Fruit fly (Drosophila melanogaster): ENCODE data around the gene Pgant35A.

Pgant35A gene

dm6 chr2L:14351441-14352127 lies 7.5 kb upstream of the Pgant35A start, which contains the start of gene CG43052:
Gene CG43052, plus strand, starts transcription at chr2L:14352077.
- no peak for TF ChIP-seq Dll (optimal IDR thresholded peaks at IDR 0.05)
- TF ChIP-seq usp (GFP tag; optimal IDR thresholded peaks at IDR 0.05), result no peak
- no peak for TF ChIP-seq EcR (GFP tag; optimal IDR thresholded peaks at IDR 0.05)
- no peak for TF ChIP-seq CG8478 (optimal IDR thresholded peaks at IDR 0.05)
- TF ChIP-seq pan (optimal IDR thresholded peaks at IDR 0.05), result no peak
- no peak for TF ChIP-seq psq (optimal IDR thresholded peaks at IDR 0.05)

- TF ChIP-seq Dll (optimal IDR thresholded peaks at IDR 0.05), result no peak
- no peak for TF ChIP-seq psq (optimal IDR thresholded peaks at IDR 0.05)
- TF ChIP-seq pan (optimal IDR thresholded peaks at IDR 0.05), result peak; percentile 25
Measured at dm6 chr2L:14355033-14355851, 3.8 kb upstream of the Pgant35A start, which contains the start of gene Rab14. Gene Rab14, plus strand, starts transcription at chr2L:14355145.

DNA sequence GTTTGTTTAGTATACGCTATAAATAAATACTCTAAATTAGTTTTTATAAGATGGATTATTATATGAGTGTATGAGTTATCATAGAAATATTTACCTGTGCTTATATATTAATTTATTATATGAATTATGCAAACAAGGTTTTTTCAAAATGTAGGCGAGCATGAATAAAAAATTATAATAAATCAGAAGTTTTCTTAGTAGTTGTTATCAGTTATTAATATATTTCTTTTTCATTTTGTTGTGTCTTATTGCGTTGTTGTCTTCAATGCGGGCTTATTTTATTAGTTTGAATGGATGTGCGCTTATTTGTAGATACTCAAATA lies 3.2 kb upstream of the Pgant35A start:
- no peak for TF ChIP-seq pan (optimal IDR thresholded peaks at IDR 0.05)
- no peak for TF ChIP-seq CG8478 (optimal IDR thresholded peaks at IDR 0.05)
- TF ChIP-seq EcR (GFP tag; optimal IDR thresholded peaks at IDR 0.05), result no peak
- no peak for TF ChIP-seq Dll (optimal IDR thresholded peaks at IDR 0.05)
- no peak for TF ChIP-seq psq (optimal IDR thresholded peaks at IDR 0.05)
- TF ChIP-seq usp (GFP tag; optimal IDR thresholded peaks at IDR 0.05), result no peak

DNA sequence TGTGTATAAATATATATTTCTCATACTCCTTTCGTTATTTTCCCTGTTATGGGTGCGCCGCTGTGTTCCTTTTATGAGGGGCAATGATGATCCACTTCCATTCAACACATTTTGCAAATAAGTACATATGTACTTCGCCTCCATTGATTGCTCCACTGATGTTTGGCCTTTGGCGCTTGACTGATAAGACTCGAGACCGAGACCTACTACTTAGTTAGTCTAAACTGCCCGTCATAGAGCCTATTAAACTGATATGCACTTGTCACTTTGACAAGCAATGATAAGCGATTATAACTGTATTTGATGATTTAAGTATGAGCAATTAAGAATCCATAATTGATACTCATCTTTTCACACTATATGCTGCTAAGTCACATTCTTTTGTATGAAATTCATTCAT lies 2.8 kb upstream of the Pgant35A start:
- TF ChIP-seq usp (GFP tag; optimal IDR thresholded peaks at IDR 0.05) (no peak), CG8478 (optimal IDR thresholded peaks at IDR 0.05) (no peak), Dll (optimal IDR thresholded peaks at IDR 0.05) (no peak), EcR (GFP tag; optimal IDR thresholded peaks at IDR 0.05) (no peak), psq (optimal IDR thresholded peaks at IDR 0.05) (no peak), pan (optimal IDR thresholded peaks at IDR 0.05) (no peak)

DNA sequence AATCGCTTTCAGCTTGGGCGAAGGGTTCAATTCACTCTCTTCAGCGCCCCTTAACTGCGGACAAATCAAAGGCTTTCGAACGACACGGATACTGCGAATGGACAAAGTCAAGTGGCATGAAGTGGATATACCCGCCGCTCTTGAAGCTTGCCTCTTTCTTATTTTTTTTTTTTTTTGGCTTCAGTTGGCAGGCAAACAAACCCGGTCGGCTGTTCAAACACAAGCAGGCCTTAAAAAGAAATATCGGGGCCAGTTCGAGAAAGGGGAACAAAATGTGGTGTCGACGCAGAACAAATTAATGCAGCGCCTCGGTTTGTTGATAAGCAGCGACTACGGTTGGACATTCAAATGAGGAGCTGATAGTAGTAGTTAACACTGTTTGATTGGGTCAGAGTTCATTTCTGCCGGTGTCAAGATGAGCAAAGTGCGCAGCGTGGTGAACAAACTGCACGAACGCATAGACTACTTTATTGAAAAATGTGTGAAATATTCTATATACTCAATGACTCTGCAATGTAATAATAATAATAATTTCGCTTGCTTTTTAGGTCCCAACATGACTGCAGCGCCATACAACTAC lies 2.2 kb upstream of the Pgant35A start:
- TF ChIP-seq CG8478 (optimal IDR thresholded peaks at IDR 0.05) (no peak), Dll (optimal IDR thresholded peaks at IDR 0.05) (no peak), usp (GFP tag; optimal IDR thresholded peaks at IDR 0.05) (no peak), psq (optimal IDR thresholded peaks at IDR 0.05) (no peak), EcR (GFP tag; optimal IDR thresholded peaks at IDR 0.05) (no peak), pan (optimal IDR thresholded peaks at IDR 0.05) (no peak)

DNA sequence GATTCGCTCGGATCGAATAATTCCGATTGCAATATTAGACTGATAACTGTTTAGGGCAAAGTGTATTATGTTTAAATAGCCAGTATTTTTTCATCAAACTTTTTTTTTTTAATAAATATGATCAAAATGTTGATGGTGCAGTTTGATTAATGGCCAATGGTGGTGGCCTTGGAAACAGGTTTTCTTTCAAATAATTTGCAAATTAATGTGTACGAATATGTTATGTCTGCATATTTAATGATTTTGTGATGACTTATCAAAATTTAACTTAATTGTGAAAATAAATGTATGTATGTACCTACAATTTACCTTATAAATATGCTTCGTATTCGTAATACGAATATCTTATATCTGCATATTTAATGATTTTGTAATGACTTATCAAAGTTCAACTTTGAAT lies 2.2 kb downstream of the Pgant35A start:
- TF ChIP-seq EcR (GFP tag; optimal IDR thresholded peaks at IDR 0.05) (no peak), psq (optimal IDR thresholded peaks at IDR 0.05) (no peak), CG8478 (optimal IDR thresholded peaks at IDR 0.05) (no peak), pan (optimal IDR thresholded peaks at IDR 0.05) (no peak), usp (GFP tag; optimal IDR thresholded peaks at IDR 0.05) (no peak), Dll (optimal IDR thresholded peaks at IDR 0.05) (no peak)

DNA sequence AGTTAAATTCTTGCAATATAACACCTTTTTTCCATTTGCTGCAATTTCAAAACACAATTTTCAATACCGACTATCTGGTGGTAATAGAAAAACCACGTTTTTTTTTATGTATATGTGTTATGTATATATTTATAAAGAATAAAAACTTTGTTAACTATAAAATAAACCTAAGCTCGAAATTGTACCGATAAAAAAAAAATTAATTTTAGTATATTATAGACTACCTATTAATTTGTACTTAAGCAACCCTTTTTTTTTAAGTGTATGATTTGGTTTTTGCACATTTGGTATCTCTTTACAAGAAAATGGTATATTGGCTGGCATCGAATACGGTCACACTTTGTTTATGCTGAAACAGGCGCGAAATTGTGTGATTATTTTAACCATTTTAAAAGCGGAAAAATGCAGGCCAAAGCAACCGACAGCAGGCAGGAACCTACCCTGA lies 2.7 kb downstream of the Pgant35A start, which contains the start of gene spel1:
Gene spel1, plus strand, starts transcription at position 334 of the 445 bp plus-strand sequence.
- no peak for TF ChIP-seq pan (optimal IDR thresholded peaks at IDR 0.05)
- no peak for TF ChIP-seq Dll (optimal IDR thresholded peaks at IDR 0.05)
- no peak for TF ChIP-seq CG8478 (optimal IDR thresholded peaks at IDR 0.05)
- no peak for TF ChIP-seq psq (optimal IDR thresholded peaks at IDR 0.05)
- TF ChIP-seq usp (GFP tag; optimal IDR thresholded peaks at IDR 0.05), result no peak
- TF ChIP-seq EcR (GFP tag; optimal IDR thresholded peaks at IDR 0.05), result no peak

dm6 chr2L:14366590-14367273 lies 7.7 kb downstream of the Pgant35A start:
- TF ChIP-seq Dll (optimal IDR thresholded peaks at IDR 0.05) (no peak), pan (optimal IDR thresholded peaks at IDR 0.05) (no peak), usp (GFP tag; optimal IDR thresholded peaks at IDR 0.05) (no peak), EcR (GFP tag; optimal IDR thresholded peaks at IDR 0.05) (no peak), CG8478 (optimal IDR thresholded peaks at IDR 0.05) (no peak), psq (optimal IDR thresholded peaks at IDR 0.05) (no peak)

- no peak for TF ChIP-seq CG8478 (optimal IDR thresholded peaks at IDR 0.05)
- no peak for TF ChIP-seq psq (optimal IDR thresholded peaks at IDR 0.05)
- TF ChIP-seq pan (optimal IDR thresholded peaks at IDR 0.05), result no peak
- TF ChIP-seq EcR (GFP tag; optimal IDR thresholded peaks at IDR 0.05), result no peak
- no peak for TF ChIP-seq Dll (optimal IDR thresholded peaks at IDR 0.05)
- no peak for TF ChIP-seq usp (GFP tag; optimal IDR thresholded peaks at IDR 0.05)
Measured at dm6 chr2L:14367274-14367669, 8.2 kb downstream of the Pgant35A start.

- TF ChIP-seq psq (optimal IDR thresholded peaks at IDR 0.05), result no peak
- TF ChIP-seq usp (GFP tag; optimal IDR thresholded peaks at IDR 0.05), result no peak
- no peak for TF ChIP-seq pan (optimal IDR thresholded peaks at IDR 0.05)
- no peak for TF ChIP-seq CG8478 (optimal IDR thresholded peaks at IDR 0.05)
- no peak for TF ChIP-seq EcR (GFP tag; optimal IDR thresholded peaks at IDR 0.05)
- TF ChIP-seq Dll (optimal IDR thresholded peaks at IDR 0.05), result no peak
Measured at dm6 chr2L:14368833-14369232, 9.8 kb downstream of the Pgant35A start.

DNA sequence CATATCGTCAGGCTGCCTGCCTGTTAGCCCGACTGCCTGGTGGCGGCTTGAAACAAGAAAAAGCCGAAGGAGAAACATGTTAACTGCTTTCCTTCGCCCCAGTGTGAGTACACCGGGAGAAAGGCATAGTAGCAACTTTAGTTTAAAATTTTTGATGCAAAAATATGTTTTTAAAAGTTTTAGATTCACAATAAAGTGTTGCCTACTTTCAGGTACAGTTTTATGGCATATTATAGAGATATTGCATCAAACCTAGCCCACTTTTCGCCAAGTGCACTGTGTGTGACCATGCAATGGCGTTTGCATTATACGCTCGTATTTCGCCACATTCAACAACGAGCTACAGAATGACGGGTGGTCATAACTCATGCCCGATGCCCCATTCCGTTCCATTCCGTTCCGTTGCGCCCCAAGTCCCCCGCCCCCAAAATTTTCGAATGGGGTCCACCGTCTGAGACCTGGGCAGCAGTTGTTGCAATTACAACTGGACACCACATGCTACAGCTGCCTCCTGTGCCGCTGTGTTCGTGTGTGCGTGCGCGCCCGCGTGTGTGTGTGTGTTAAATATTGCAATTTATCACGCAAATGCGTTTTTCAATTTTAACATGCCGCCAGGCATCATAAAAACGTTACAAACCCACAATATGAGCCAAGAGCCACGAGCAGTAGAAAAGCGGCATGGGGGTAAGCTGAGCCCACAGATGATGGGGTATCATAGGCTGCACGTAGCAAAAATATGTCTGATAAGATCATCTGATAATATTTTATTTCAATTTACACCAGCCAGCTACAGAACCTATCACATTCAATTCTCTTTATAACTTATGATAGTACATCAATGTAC lies 11.1 kb downstream of the Pgant35A start:
- TF ChIP-seq psq (optimal IDR thresholded peaks at IDR 0.05) (no peak), pan (optimal IDR thresholded peaks at IDR 0.05) (peak; percentile 53), usp (GFP tag; optimal IDR thresholded peaks at IDR 0.05) (no peak), Dll (optimal IDR thresholded peaks at IDR 0.05) (no peak), EcR (GFP tag; optimal IDR thresholded peaks at IDR 0.05) (no peak), CG8478 (optimal IDR thresholded peaks at IDR 0.05) (no peak)
